Worm (Caenorhabditis elegans) whole organism, L2 larva: ENCODE results near the gene F53E10.1.

Experiments
- nhr-77 ChIP-seq: fragments of 150-350 bp; optimal IDR thresholded peaks from 2 replicates; lab custom pipeline; 2014; ENCODE audit warnings: missing biosample characterization, missing genetic modification characterization
- skn-1 ChIP-seq: sonication (generic microtip); optimal IDR thresholded peaks from 2 replicates; lab custom pipeline; 2017; ENCODE audit warnings: missing biosample characterization, missing genetic modification characterization

ce11 chrV:2664525-2665053 lies 49.5 kb downstream of the F53E10.1 start, which contains the start of gene ndx-2:
- TF ChIP-seq nhr-77 (no peak), skn-1 (tag; lab: Kevin White, UChicago) (no peak)
